Fruit fly (Drosophila melanogaster): ENCODE results near the gene P5CS.

The P5CS gene

DNA sequence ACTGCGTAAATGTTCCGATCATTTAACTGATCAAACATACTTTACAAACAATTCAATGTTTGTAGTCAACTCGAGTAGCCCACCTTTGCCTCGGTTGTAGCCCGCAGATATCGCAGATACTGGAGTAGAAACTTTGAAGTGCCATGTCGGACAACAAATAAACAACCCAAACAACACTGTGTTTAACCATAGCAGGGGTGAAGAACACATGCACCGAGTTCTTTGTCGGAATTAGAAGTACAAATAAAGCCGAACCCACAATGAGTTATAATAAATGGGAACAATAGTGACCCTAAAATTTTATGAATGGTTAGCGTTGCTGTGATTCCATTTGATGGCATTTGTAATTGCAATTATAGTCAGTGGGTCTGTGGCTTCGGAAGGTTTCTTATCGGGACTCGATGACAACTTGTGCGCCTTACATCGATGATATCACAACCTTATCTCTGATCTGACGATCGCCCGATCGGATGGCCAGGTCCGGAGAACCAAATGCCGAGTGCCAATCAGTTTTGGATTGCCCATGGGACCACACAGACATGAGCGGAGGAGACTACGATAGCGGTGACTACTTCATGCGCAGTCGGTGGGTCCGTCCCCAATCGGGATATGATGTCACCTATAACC is 9.8 kb upstream of the P5CS start, which contains the start of gene Chs2 (continued):
- no peak for TF ChIP-seq dati (GFP tag; IDR thresholded peaks at IDR 0.05)
- peak; percentile 13 for TF ChIP-seq nmo (GFP tag; optimal IDR thresholded peaks at IDR 0.05)
- no peak for TF ChIP-seq prd (optimal IDR thresholded peaks at IDR 0.05)
- TF ChIP-seq prd (GFP tag; IDR thresholded peaks at IDR 0.05): no peak
- TF ChIP-seq CG31388 (GFP tag; optimal IDR thresholded peaks at IDR 0.05): no peak
- TF ChIP-seq CG11504 (tag; optimal IDR thresholded peaks at IDR 0.05): no peak
- TF ChIP-seq Tbp (GFP tag; optimal IDR thresholded peaks at IDR 0.05): no peak
- TF ChIP-seq CG14667 (GFP tag; IDR thresholded peaks at IDR 0.05): no peak
- no peak for TF ChIP-seq gsb (GFP tag; IDR thresholded peaks at IDR 0.05)
- peak; percentile 57 for TF ChIP-seq CG7745 (tag; optimal IDR thresholded peaks at IDR 0.05)
- TF ChIP-seq mirr (GFP tag; optimal IDR thresholded peaks at IDR 0.05): no peak
- no peak for TF ChIP-seq CG7372 (GFP tag; IDR thresholded peaks at IDR 0.05)
- TF ChIP-seq CG15011 (GFP tag; optimal IDR thresholded peaks at IDR 0.05): peak; percentile 34
- TF ChIP-seq CG9727 (GFP tag; optimal IDR thresholded peaks at IDR 0.05): peak; percentile 67
- no peak for TF ChIP-seq CG12155 (GFP tag; optimal IDR thresholded peaks at IDR 0.05)
- TF ChIP-seq CG3281 (GFP tag; optimal IDR thresholded peaks at IDR 0.05): no peak
- no peak for TF ChIP-seq CG16815 (GFP tag; optimal IDR thresholded peaks at IDR 0.05)
- no peak for TF ChIP-seq CG18476 (GFP tag; optimal IDR thresholded peaks at IDR 0.05)
- no peak for TF ChIP-seq toy (GFP tag; IDR thresholded peaks at IDR 0.05)
- no peak for TF ChIP-seq CG4617 (GFP tag; optimal IDR thresholded peaks at IDR 0.05; ENCODE audit: borderline replicate concordance)
- no peak for TF ChIP-seq CG16863 (GFP tag; optimal IDR thresholded peaks at IDR 0.05)
- no peak for TF ChIP-seq Nf-YA (GFP tag; IDR thresholded peaks at IDR 0.05)
- TF ChIP-seq fd96Cb (tag; optimal IDR thresholded peaks at IDR 0.05): peak; percentile 8
- TF ChIP-seq sens (GFP tag): peak; percentile 81
- TF ChIP-seq HLH54F (GFP tag; optimal IDR thresholded peaks at IDR 0.05): no peak
- TF ChIP-seq CG5953 (GFP tag; IDR thresholded peaks at IDR 0.05): no peak
- peak; percentile 75 for TF ChIP-seq CG6813 (GFP tag; optimal IDR thresholded peaks at IDR 0.05)
- TF ChIP-seq CG6791 (GFP tag; IDR thresholded peaks at IDR 0.05; ENCODE audit: partially characterized antibody): no peak
- TF ChIP-seq CG9932 (GFP tag; IDR thresholded peaks at IDR 0.05): no peak
- TF ChIP-seq sug (tag; optimal IDR thresholded peaks at IDR 0.05): peak; percentile 25
- no peak for TF ChIP-seq CG1792 (GFP tag; optimal IDR thresholded peaks at IDR 0.05)
- no peak for TF ChIP-seq CG17385 (GFP tag; optimal IDR thresholded peaks at IDR 0.05)
- TF ChIP-seq CG4328 (GFP tag; optimal IDR thresholded peaks at IDR 0.05): no peak
- no peak for TF ChIP-seq CG4282 (GFP tag; optimal IDR thresholded peaks at IDR 0.05)
- TF ChIP-seq ab (GFP tag; optimal IDR thresholded peaks at IDR 0.05): no peak
- TF ChIP-seq Elba2 (GFP tag; optimal IDR thresholded peaks at IDR 0.05): no peak
- peak; percentile 14 for TF ChIP-seq CG12219 (GFP tag; optimal IDR thresholded peaks at IDR 0.05)
- no peak for TF ChIP-seq ash1 (GFP tag; optimal IDR thresholded peaks at IDR 0.05)
- TF ChIP-seq btn (GFP tag; optimal IDR thresholded peaks at IDR 0.05): no peak
- TF ChIP-seq CG14860 (GFP tag; IDR thresholded peaks at IDR 0.05; ENCODE audit: partially characterized antibody): no peak
- TF ChIP-seq ranshi (GFP tag; IDR thresholded peaks at IDR 0.05): no peak
- TF ChIP-seq phol (tag; optimal IDR thresholded peaks at IDR 0.05): no peak
- no peak for TF ChIP-seq CG15514 (GFP tag; optimal IDR thresholded peaks at IDR 0.05)
- TF ChIP-seq twi (tag; optimal IDR thresholded peaks at IDR 0.05): peak; percentile 83
- TF ChIP-seq NC2α (GFP tag; optimal IDR thresholded peaks at IDR 0.05): no peak
- TF ChIP-seq jigr1 (GFP tag; IDR thresholded peaks at IDR 0.05): no peak
- TF ChIP-seq psq (GFP tag; optimal IDR thresholded peaks at IDR 0.05): peak; percentile 9
- no peak for TF ChIP-seq CG11247 (GFP tag; IDR thresholded peaks at IDR 0.05)
- TF ChIP-seq Rx (GFP tag; IDR thresholded peaks at IDR 0.05): no peak
- no peak for TF ChIP-seq CG17802 (tag; optimal IDR thresholded peaks at IDR 0.05)
- peak; percentile 42 for TF ChIP-seq CG6254 (GFP tag; optimal IDR thresholded peaks at IDR 0.05)
- no peak for TF ChIP-seq sim (GFP tag; IDR thresholded peaks at IDR 0.05)

Measured in whole organism, embryonic.